Worm (Caenorhabditis elegans): ENCODE data around the gene T25B9.3.

ce11 chrIV:10757616-10758193, 13.1 kb downstream of the T25B9.3 start, which contains the start of the genes T25B9.4 and T25B9.6:
- TF ChIP-seq ztf-29 (GFP tag; IDR thresholded peaks at IDR 0.05), result no peak
- TF ChIP-seq med-1 (GFP tag; optimal IDR thresholded peaks at IDR 0.05; ENCODE audit: insufficient read depth), result no peak
- no peak for TF ChIP-seq flt-1 (GFP tag; IDR thresholded peaks at IDR 0.05)
